Worm (Caenorhabditis elegans) whole organism, L4 larva: ENCODE data around the gene Y46D2A.1.

Experiments used
- Y48G9A.11 ChIP-seq: fragments of 200-800 bp; sonication (Bioruptor generic); IDR thresholded peaks from 2 replicates; pipeline ENCODE4 v1.3.6; 2022; ENCODE audit warnings: missing genetic modification reagents, missing genetic modification characterization, missing compliant biosample characterization
- ama-1 ChIP-seq: fragments of 150-350 bp; optimal IDR thresholded peaks from 2 replicates; lab custom pipeline; 2014; ENCODE audit warnings: inconsistent platforms, mixed read lengths
- cey-2 ChIP-seq: sonication (generic microtip); optimal IDR thresholded peaks from 3 replicates; lab custom pipeline; 2017; ENCODE audit warnings: missing genetic modification characterization, mild to moderate bottlenecking, missing compliant biosample characterization, antibody characterized with exemption, borderline replicate concordance; ENCODE audit not compliant: insufficient read depth
- dmd-9 ChIP-seq: fragments of 200-800 bp; sonication (Bioruptor generic); IDR thresholded peaks from 2 replicates; pipeline ENCODE4 v1.3.6; 2022; ENCODE audit warnings: missing genetic modification reagents, missing genetic modification characterization, missing compliant biosample characterization
- lin-38 ChIP-seq: fragments of 200-800 bp; sonication (Bioruptor generic); IDR thresholded peaks from 2 replicates; pipeline ENCODE4 v1.3.6; 2022; ENCODE audit warnings: missing genetic modification reagents, missing genetic modification characterization, missing compliant biosample characterization
- sdz-12 ChIP-seq: fragments of 200-800 bp; sonication (Bioruptor generic); optimal IDR thresholded peaks from 2 replicates; lab custom pipeline; 2018; ENCODE audit warnings: mild to moderate bottlenecking, missing genetic modification characterization, missing compliant biosample characterization
- set-16 ChIP-seq: fragments of 200-800 bp; sonication (Bioruptor generic); IDR thresholded peaks from 2 replicates; pipeline ENCODE4 v1.3.6; 2022; ENCODE audit warnings: missing genetic modification reagents, missing genetic modification characterization, missing compliant biosample characterization
- unc-62 ChIP-seq, 3 experiments: fragments of 150-350 bp in 1 of 3; sonication (generic microtip); optimal IDR thresholded peaks in 2 of 3; peaks in 1 of 3; 1 replicate in 1 of 3; 2 replicates in 2 of 3; lab custom pipeline; 2014 to 2017; ENCODE audit warnings: missing biosample characterization in 3 of 3, missing genetic modification characterization in 3 of 3, missing genetic modification reagents in 3 of 3, missing genotype in 1 of 3

DNA sequence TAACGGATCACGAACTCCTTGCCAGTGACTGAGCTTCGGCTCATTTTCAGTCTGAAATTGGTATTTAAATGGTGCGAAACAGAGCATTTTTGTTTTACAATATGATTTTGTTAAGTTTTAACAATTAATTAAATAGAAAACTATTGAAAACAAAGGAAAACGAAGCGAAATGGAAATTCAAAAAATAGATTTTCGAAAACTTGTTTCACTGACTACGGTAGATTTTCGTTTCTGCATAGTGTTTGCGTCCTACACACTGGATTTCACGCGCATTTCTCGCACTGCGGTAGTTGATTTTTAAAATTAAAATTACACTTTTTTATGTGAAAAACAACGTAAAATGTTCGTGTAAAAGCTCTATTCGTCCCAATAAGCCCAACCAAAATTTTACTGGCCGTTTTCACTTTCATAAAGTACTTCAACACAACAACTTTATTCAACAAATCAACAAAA is 24.0 kb downstream of the Y46D2A.1 start, which contains the start of gene bath-30:
- TF ChIP-seq ama-1 (lab: Kevin White, UChicago) (no peak), set-16 (no peak), sdz-12 (GFP tag; lab: Kevin White, UChicago) (no peak), lin-38 (GFP tag; lab: Robert Waterston, UW) (0 out of 2 replicates have a peak, but pooled peaks have one; percentile 12), cey-2 (tag; lab: Kevin White, UChicago) (no peak), dmd-9 (GFP tag; lab: Robert Waterston, UW) (no peak), Y48G9A.11 (GFP tag; lab: Robert Waterston, UW) (no peak), unc-62 (GFP tag; optimal IDR thresholded peaks at IDR 0.05 in 1 of 2; lab: Kevin White, UChicago) (no peak), unc-62 (tag; optimal IDR thresholded peaks at IDR 0.05; lab: Kevin White, UChicago) (no peak)
